Worm (Caenorhabditis elegans) whole organism, L1 larva: ENCODE measurements around the gene C07G2.5.
A peak's percentile ranks its signal among the peaks of the same experiment; 100 is the strongest.

Experiments used
- F16B12.6 ChIP-seq: fragments of 150-350 bp; optimal IDR thresholded peaks from 2 replicates; lab custom pipeline; 2014; ENCODE audit warnings: missing biosample characterization, missing genetic modification characterization
- Y116A8C.19 ChIP-seq: sonication (generic microtip); optimal IDR thresholded peaks from 2 replicates; lab custom pipeline; 2016; ENCODE audit warnings: missing compliant biosample characterization, missing genetic modification characterization, borderline replicate concordance
- aly-2 ChIP-seq: fragments of 150-350 bp; optimal IDR thresholded peaks from 2 replicates; lab custom pipeline; 2014; ENCODE audit warnings: missing biosample characterization, missing genetic modification characterization
- ama-1 ChIP-seq: fragments of 150-350 bp; optimal IDR thresholded peaks from 2 replicates; lab custom pipeline; 2014
- blmp-1 ChIP-seq: fragments of 150-350 bp; optimal IDR thresholded peaks from 2 replicates; lab custom pipeline; 2014; ENCODE audit warnings: missing biosample characterization, missing genetic modification characterization
- ceh-63 ChIP-seq: fragments of 200-800 bp; sonication (Bioruptor generic); optimal IDR thresholded peaks from 2 replicates; lab custom pipeline; 2018; ENCODE audit warnings: mild to moderate bottlenecking, missing genetic modification characterization, missing compliant biosample characterization
- ceh-82 ChIP-seq, 3 experiments: fragments of 150-350 bp in 1 of 3; sonication (generic microtip) in 2 of 3; optimal IDR thresholded peaks; 2 replicates each; lab custom pipeline; 2014 to 2017; ENCODE audit warnings: missing biosample characterization in 3 of 3, missing genetic modification characterization in 3 of 3
- ces-1 ChIP-seq: fragments of 150-350 bp; optimal IDR thresholded peaks from 2 replicates; lab custom pipeline; 2014; ENCODE audit warnings: missing biosample characterization, missing genetic modification reagents, missing genetic modification characterization
- dpl-1 ChIP-seq, 3 experiments: fragments of 150-350 bp in 2 of 3; sonication (generic microtip) in 1 of 3; optimal IDR thresholded peaks; 2 replicates each; lab custom pipeline; 2014 to 2017; ENCODE audit warnings: missing biosample characterization in 3 of 3, missing genetic modification characterization in 3 of 3, missing genetic modification reagents in 3 of 3
- dsc-1 ChIP-seq: sonication (generic microtip); optimal IDR thresholded peaks from 2 replicates; lab custom pipeline; 2016; ENCODE audit warnings: mild to moderate bottlenecking, missing genetic modification characterization, missing compliant biosample characterization
- egl-13 ChIP-seq: sonication (generic microtip); optimal IDR thresholded peaks from 2 replicates; lab custom pipeline; 2016; ENCODE audit warnings: missing genotype, missing genetic modification reagents, missing genetic modification characterization, missing compliant biosample characterization
- ets-5 ChIP-seq: fragments of 200-800 bp; sonication (Bioruptor generic); IDR thresholded peaks from 2 replicates; pipeline ENCODE4 v1.3.6; 2022; ENCODE audit warnings: missing genetic modification characterization, missing compliant biosample characterization
- fkh-8 ChIP-seq: sonication (generic microtip); optimal IDR thresholded peaks from 2 replicates; lab custom pipeline; 2016; ENCODE audit warnings: mild to moderate bottlenecking, missing genetic modification characterization, missing compliant biosample characterization
- hlh-4 ChIP-seq: sonication (generic microtip); optimal IDR thresholded peaks from 2 replicates; lab custom pipeline; 2016; ENCODE audit warnings: mild to moderate bottlenecking, missing genetic modification characterization, missing compliant biosample characterization
- hpl-2 ChIP-seq: fragments of 150-350 bp; optimal IDR thresholded peaks from 2 replicates; lab custom pipeline; 2014; ENCODE audit warnings: missing biosample characterization, missing genetic modification reagents, missing genetic modification characterization
- lin-14 ChIP-seq: fragments of 200-800 bp; sonication (Bioruptor generic); optimal IDR thresholded peaks from 2 replicates; lab custom pipeline; 2018; ENCODE audit warnings: mild to moderate bottlenecking, missing genetic modification characterization, moderate library complexity, missing compliant biosample characterization
- lin-15B ChIP-seq: fragments of 150-350 bp; sonication (generic microtip); optimal IDR thresholded peaks from 3 replicates; lab custom pipeline; 2014; ENCODE audit warnings: missing biosample characterization, missing genetic modification characterization
- lir-3 ChIP-seq: sonication (generic microtip); optimal IDR thresholded peaks from 2 replicates; lab custom pipeline; 2016; ENCODE audit warnings: mild to moderate bottlenecking, missing genetic modification characterization, moderate library complexity, missing compliant biosample characterization; ENCODE audit not compliant: poor library complexity
- lsy-2 ChIP-seq, 2 experiments: fragments of 150-350 bp; optimal IDR thresholded peaks; 2 replicates each; lab custom pipeline; 2014; ENCODE audit warnings: missing biosample characterization in 2 of 2, missing genetic modification characterization in 2 of 2
- nhr-11 ChIP-seq: fragments of 150-350 bp; optimal IDR thresholded peaks from 2 replicates; lab custom pipeline; 2014; ENCODE audit warnings: missing biosample characterization, missing genetic modification characterization
- nhr-237 ChIP-seq: fragments of 150-350 bp; optimal IDR thresholded peaks from 2 replicates; lab custom pipeline; 2014; ENCODE audit warnings: missing biosample characterization, missing genetic modification characterization
- nhr-47 ChIP-seq: sonication (generic microtip); optimal IDR thresholded peaks from 2 replicates; lab custom pipeline; 2016; ENCODE audit warnings: mild to moderate bottlenecking, missing genetic modification characterization, moderate library complexity, missing compliant biosample characterization
- nhr-71 ChIP-seq: sonication (generic microtip); optimal IDR thresholded peaks from 2 replicates; lab custom pipeline; 2016; ENCODE audit warnings: mild to moderate bottlenecking, missing genetic modification characterization, moderate library complexity, missing compliant biosample characterization
- nhr-84 ChIP-seq: sonication (generic microtip); optimal IDR thresholded peaks from 2 replicates; lab custom pipeline; 2017; ENCODE audit warnings: missing biosample characterization, missing genetic modification characterization
- nhr-85 ChIP-seq: sonication (generic microtip); peaks from one replicate; lab custom pipeline; 2016; ENCODE audit warnings: missing genetic modification characterization, inconsistent platforms, missing compliant biosample characterization
- nhr-90 ChIP-seq: sonication (generic microtip); optimal IDR thresholded peaks from 2 replicates; lab custom pipeline; 2016; ENCODE audit warnings: mild to moderate bottlenecking, missing genetic modification characterization, missing compliant biosample characterization; ENCODE audit not compliant: poor library complexity
- pax-3 ChIP-seq: fragments of 200-800 bp; sonication (Bioruptor generic); optimal IDR thresholded peaks from 2 replicates; lab custom pipeline; 2018; ENCODE audit warnings: mild to moderate bottlenecking, missing genetic modification characterization, moderate library complexity, missing compliant biosample characterization
- rnt-1 ChIP-seq: sonication (generic microtip); optimal IDR thresholded peaks from 2 replicates; lab custom pipeline; 2016; ENCODE audit warnings: mild to moderate bottlenecking, missing genetic modification characterization, moderate library complexity, missing compliant biosample characterization
- swsn-7 ChIP-seq: sonication (generic microtip); optimal IDR thresholded peaks from 2 replicates; lab custom pipeline; 2016; ENCODE audit warnings: missing genetic modification characterization, missing compliant biosample characterization
- tbx-2 ChIP-seq: sonication (generic microtip); optimal IDR thresholded peaks from 2 replicates; lab custom pipeline; 2016; ENCODE audit warnings: missing genetic modification characterization, missing compliant biosample characterization
- vab-15 ChIP-seq: sonication (generic microtip); optimal IDR thresholded peaks from 2 replicates; lab custom pipeline; 2017; ENCODE audit warnings: missing genotype, mild to moderate bottlenecking, missing genetic modification characterization, missing compliant biosample characterization
- xbp-1 ChIP-seq: sonication (generic microtip); optimal IDR thresholded peaks from 2 replicates; lab custom pipeline; 2016; ENCODE audit warnings: missing genetic modification characterization, missing compliant biosample characterization
- zip-4 ChIP-seq: fragments of 200-800 bp; sonication (Bioruptor generic); optimal IDR thresholded peaks from 2 replicates; lab custom pipeline; 2018; ENCODE audit warnings: mild to moderate bottlenecking, missing genetic modification characterization, moderate library complexity, missing compliant biosample characterization
- ztf-4 ChIP-seq: fragments of 150-350 bp; optimal IDR thresholded peaks from 2 replicates; lab custom pipeline; 2014; ENCODE audit warnings: missing biosample characterization, missing genetic modification characterization

Gene C07G2.5

DNA sequence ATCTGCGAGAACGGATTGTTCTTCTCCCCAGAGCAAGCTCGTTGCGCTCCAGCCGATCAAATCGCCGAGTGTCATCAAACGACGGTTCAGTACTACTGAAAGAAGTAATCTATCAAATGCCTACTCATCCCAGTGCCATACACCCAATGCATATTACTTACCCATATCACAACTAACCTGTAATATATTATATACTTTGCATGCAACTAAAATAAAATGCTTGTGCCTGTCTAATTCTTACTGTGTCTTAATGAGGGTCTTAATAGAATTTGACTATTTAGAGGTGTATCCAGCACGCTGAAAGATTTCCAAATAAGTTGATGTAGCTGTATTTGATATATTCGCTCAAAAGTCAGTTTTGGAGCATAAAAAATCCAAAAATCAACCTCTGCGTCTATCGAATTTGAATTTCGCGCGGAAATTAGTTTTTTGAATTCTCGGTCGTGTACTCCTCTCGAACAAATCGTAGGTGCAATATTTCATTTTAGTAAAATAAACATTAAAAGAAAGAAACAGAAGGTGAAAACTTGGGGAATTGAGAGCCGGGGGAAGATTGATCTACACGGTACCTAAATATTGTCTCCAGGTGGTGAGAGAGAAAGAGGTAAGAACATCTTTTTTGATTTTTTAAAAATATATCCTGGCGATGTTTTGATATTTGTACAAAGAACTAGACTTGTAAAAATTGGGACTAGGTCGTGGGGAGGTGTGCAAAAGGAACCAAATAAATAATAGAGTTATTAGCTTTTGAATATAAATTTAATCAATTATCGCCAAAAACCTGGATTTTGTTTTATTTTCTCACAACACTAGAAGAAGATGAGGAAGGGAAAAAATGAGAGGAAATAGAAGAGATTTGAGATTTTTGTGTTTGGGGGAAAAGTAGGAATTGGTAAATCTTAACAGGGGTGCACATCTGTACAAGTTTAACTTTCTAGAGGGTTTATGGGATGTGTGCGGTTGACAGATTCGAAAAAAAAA is 7.4 kb downstream of the C07G2.5 start (continued):
- TF ChIP-seq hpl-2 (no peak), ama-1 (peak; percentile 40), ces-1 (GFP tag; lab: Kevin White, UChicago) (no peak), F16B12.6 (no peak), pax-3 (tag; lab: Kevin White, UChicago) (peak; percentile 21), nhr-71 (tag; lab: Kevin White, UChicago) (peak; percentile 41), nhr-85 (tag; lab: Kevin White, UChicago) (peak; percentile 65), lsy-2 (tag; optimal IDR thresholded peaks at IDR 0.05; lab: Kevin White, UChicago) (peak in 1 of 2 experiments; percentile 22), lin-14 (peak; percentile 9), aly-2 (peak; percentile 20), dpl-1 (GFP tag; optimal IDR thresholded peaks at IDR 0.05; lab: Kevin White, UChicago) (peak; percentile 6 to 68 (median 47)), nhr-90 (peak; percentile 1), vab-15 (no peak), blmp-1 (tag; lab: Kevin White, UChicago) (no peak), lin-15B (tag; lab: Kevin White, UChicago) (no peak), lir-3 (tag; lab: Kevin White, UChicago) (no peak)

ce11 chrIII:4488892-4489409 is 9.9 kb downstream of the C07G2.5 start, which contains the start of gene cpg-1:
Gene cpg-1 (plus strand): TSS chrIII:4489359.
- TF ChIP-seq xbp-1, result no peak
- TF ChIP-seq ceh-82 (tag; optimal IDR thresholded peaks at IDR 0.05; lab: Kevin White, UChicago), result no peak
- TF ChIP-seq aly-2, result no peak
- TF ChIP-seq swsn-7 (tag; lab: Kevin White, UChicago), result no peak
- no peak for TF ChIP-seq pax-3 (tag; lab: Kevin White, UChicago)
- no peak for TF ChIP-seq nhr-90
- no peak for TF ChIP-seq Y116A8C.19 (tag; lab: Kevin White, UChicago)

- TF ChIP-seq tbx-2 (tag; lab: Kevin White, UChicago), result no peak
- no peak for TF ChIP-seq aly-2
- peak; percentile 53 for TF ChIP-seq lin-14
- TF ChIP-seq rnt-1 (tag; lab: Kevin White, UChicago), result no peak
- TF ChIP-seq vab-15, result no peak
- TF ChIP-seq blmp-1 (tag; lab: Kevin White, UChicago), result no peak
- peak; percentile 90 for TF ChIP-seq nhr-11 (tag; lab: Kevin White, UChicago)
- no peak for TF ChIP-seq egl-13 (tag; lab: Kevin White, UChicago)
- TF ChIP-seq ztf-4 (tag; lab: Kevin White, UChicago), result no peak
- TF ChIP-seq nhr-237 (tag; lab: Kevin White, UChicago), result peak; percentile 9
- no peak for TF ChIP-seq Y116A8C.19 (tag; lab: Kevin White, UChicago)
- no peak for TF ChIP-seq hlh-4 (tag; lab: Kevin White, UChicago)
- no peak for TF ChIP-seq ceh-63
- TF ChIP-seq nhr-71 (tag; lab: Kevin White, UChicago), result peak; percentile 39
- TF ChIP-seq swsn-7 (tag; lab: Kevin White, UChicago), result peak; percentile 8
- TF ChIP-seq zip-4 (GFP tag; lab: Kevin White, UChicago), result no peak
- no peak for TF ChIP-seq ets-5 (GFP tag; lab: Robert Waterston, UW)
- peak; percentile 44 for TF ChIP-seq fkh-8 (tag; lab: Kevin White, UChicago)
- no peak for TF ChIP-seq dpl-1 (GFP tag; optimal IDR thresholded peaks at IDR 0.05; lab: Kevin White, UChicago)
- TF ChIP-seq nhr-84 (tag; lab: Kevin White, UChicago), result no peak
- peak; percentile 47 for TF ChIP-seq nhr-47 (tag; lab: Kevin White, UChicago)
- TF ChIP-seq lsy-2 (tag; optimal IDR thresholded peaks at IDR 0.05; lab: Kevin White, UChicago), result peak in 1 of 2 experiments; percentile 14
- TF ChIP-seq dsc-1 (tag; lab: Kevin White, UChicago), result peak; percentile 74
- TF ChIP-seq, all 84 proteins: peak for 9
Measured at ce11 chrIII:4487271-4487670, 11.6 kb downstream of the C07G2.5 start.
